Fruit fly (Drosophila melanogaster) whole organism, embryonic: ENCODE measurements around the gene CG2104.
A peak's percentile ranks its signal among the peaks of the same experiment; 100 is the strongest.

Experiments
- ATbp ChIP-seq: fragments of 200-800 bp; sonication (Bioruptor generic); optimal IDR thresholded peaks from 2 replicates; lab custom pipeline; 2017; ENCODE audit warnings: missing biosample characterization, mild to moderate bottlenecking, missing genetic modification characterization, missing genetic modification reagents
- Abd-B ChIP-seq: fragments of 200-800 bp; sonication (Bioruptor generic); optimal IDR thresholded peaks from 2 replicates; lab custom pipeline; 2018; ENCODE audit warnings: missing biosample characterization, mild to moderate bottlenecking, missing genetic modification characterization, moderate library complexity
- Aef1 ChIP-seq: fragments of 200-800 bp; sonication (Bioruptor generic); IDR thresholded peaks from 3 replicates; pipeline ENCODE4 v1.3.6; 2022; ENCODE audit warnings: missing biosample characterization, missing genetic modification characterization
- B-H1 ChIP-seq: fragments of 200-800 bp; sonication (Bioruptor generic); IDR thresholded peaks from 3 replicates; pipeline ENCODE4 v1.3.6; 2022; ENCODE audit warnings: missing biosample characterization, missing genetic modification characterization
- CG10366 ChIP-seq: fragments of 200-800 bp; sonication (Bioruptor generic); IDR thresholded peaks from 2 replicates; pipeline ENCODE4 v1.3.6; 2022; ENCODE audit warnings: missing biosample characterization, missing genetic modification characterization
- CG10979 ChIP-seq: fragments of 200-800 bp; sonication (Bioruptor generic); optimal IDR thresholded peaks from 2 replicates; lab custom pipeline; 2018; ENCODE audit warnings: missing biosample characterization, mild to moderate bottlenecking, missing genetic modification characterization, moderate library complexity
- CG11560 ChIP-seq: fragments of 200-800 bp; sonication (Bioruptor generic); IDR thresholded peaks from 3 replicates; pipeline ENCODE4 v1.3.6; 2022; ENCODE audit warnings: missing biosample characterization, missing genetic modification characterization
- CG14860 ChIP-seq: fragments of 200-800 bp; sonication (Bioruptor generic); IDR thresholded peaks from 3 replicates; pipeline ENCODE4 v1.3.6; 2022; ENCODE audit warnings: missing biosample characterization, missing genetic modification characterization; ENCODE audit not compliant: partially characterized antibody
- CG1602 ChIP-seq: fragments of 200-800 bp; sonication (Bioruptor generic); optimal IDR thresholded peaks from 3 replicates; lab custom pipeline; 2016; ENCODE audit warnings: missing biosample characterization, missing genetic modification characterization
- CG2678 ChIP-seq: fragments of 200-800 bp; sonication (Bioruptor generic); optimal IDR thresholded peaks from 3 replicates; lab custom pipeline; 2019; ENCODE audit warnings: missing biosample characterization, mild to moderate bottlenecking, missing genetic modification characterization, moderate library complexity
- CG30403 ChIP-seq: fragments of 200-800 bp; sonication (Bioruptor generic); optimal IDR thresholded peaks from 3 replicates; lab custom pipeline; 2016; ENCODE audit warnings: missing biosample characterization, missing genetic modification characterization
- CG3065 ChIP-seq: fragments of 200-800 bp; sonication (Bioruptor generic); optimal IDR thresholded peaks from 2 replicates; lab custom pipeline; 2016; ENCODE audit warnings: missing biosample characterization, missing genetic modification characterization
- CG31224 ChIP-seq: fragments of 200-800 bp; sonication (Bioruptor generic); IDR thresholded peaks from 2 replicates; pipeline ENCODE4 v1.3.6; 2022; ENCODE audit warnings: missing biosample characterization, missing genetic modification characterization
- CG4328 ChIP-seq: fragments of 200-800 bp; sonication (Bioruptor generic); optimal IDR thresholded peaks from 3 replicates; lab custom pipeline; 2017; ENCODE audit warnings: missing biosample characterization, missing genetic modification reagents, missing genetic modification characterization
- CG4707 ChIP-seq: fragments of 200-800 bp; sonication (Bioruptor generic); optimal IDR thresholded peaks from 2 replicates; lab custom pipeline; 2018; ENCODE audit warnings: missing biosample characterization, mild to moderate bottlenecking, missing genetic modification characterization, moderate library complexity
- CG8359 ChIP-seq: fragments of 200-800 bp; sonication (Bioruptor generic); optimal IDR thresholded peaks from 2 replicates; lab custom pipeline; 2017; ENCODE audit warnings: missing biosample characterization, mild to moderate bottlenecking, missing genetic modification characterization, borderline replicate concordance
- CG8478 ChIP-seq: fragments of >200 bp; optimal IDR thresholded peaks from 2 replicates; lab custom pipeline; 2018
- CG9797 ChIP-seq: fragments of 200-800 bp; sonication (Bioruptor generic); optimal IDR thresholded peaks from 3 replicates; lab custom pipeline; 2018; ENCODE audit warnings: missing biosample characterization, mild to moderate bottlenecking, missing genetic modification characterization
- CHES-1-like ChIP-seq: fragments of 200-800 bp; sonication (Bioruptor generic); optimal IDR thresholded peaks from 2 replicates; lab custom pipeline; 2016; ENCODE audit warnings: missing biosample characterization, missing genetic modification characterization
- D ChIP-seq, 2 experiments: fragments of 200-800 bp in 1 of 2; fragments of >200 bp in 1 of 2; sonication (Bioruptor generic) in 1 of 2; optimal IDR thresholded peaks; 2 replicates in 1 of 2; 3 replicates in 1 of 2; lab custom pipeline; 2017; ENCODE audit warnings: mild to moderate bottlenecking in 1 of 2, missing biosample characterization in 1 of 2, missing genetic modification characterization in 1 of 2, missing genetic modification reagents in 1 of 2
- Deaf1 ChIP-seq: fragments of 200-800 bp; optimal IDR thresholded peaks from 3 replicates; lab custom pipeline; 2019; ENCODE audit warnings: missing biosample characterization, mild to moderate bottlenecking, missing genetic modification characterization, moderate library complexity
- ERR ChIP-seq: fragments of 200-800 bp; sonication (Bioruptor generic); optimal IDR thresholded peaks from 2 replicates; lab custom pipeline; 2016; ENCODE audit warnings: missing biosample characterization, missing genetic modification characterization
- Hmx ChIP-seq: fragments of 200-800 bp; sonication (Bioruptor generic); optimal IDR thresholded peaks from 2 replicates; lab custom pipeline; 2016; ENCODE audit warnings: missing biosample characterization, missing genetic modification characterization
- Jarid2 ChIP-seq: fragments of 200-800 bp; sonication (Bioruptor generic); optimal IDR thresholded peaks from 3 replicates; lab custom pipeline; 2017; ENCODE audit warnings: mild to moderate bottlenecking, missing biosample characterization, missing genetic modification reagents, missing genetic modification characterization
- Poxn ChIP-seq: fragments of 200-800 bp; sonication (Bioruptor generic); IDR thresholded peaks from 2 replicates; pipeline ENCODE4 v1.3.6; 2022; ENCODE audit warnings: missing biosample characterization, missing genetic modification characterization
- Ravus ChIP-seq: fragments of 200-800 bp; sonication (Bioruptor generic); IDR thresholded peaks from 2 replicates; pipeline ENCODE4 v1.3.6; 2022; ENCODE audit warnings: missing biosample characterization, missing genetic modification characterization
- Xrp1 ChIP-seq: fragments of 200-800 bp; sonication (Bioruptor generic); IDR thresholded peaks from 2 replicates; pipeline ENCODE4 v1.3.6; 2022; ENCODE audit warnings: missing biosample characterization, missing genetic modification characterization
- ac ChIP-seq: fragments of 200-800 bp; sonication (Bioruptor generic); optimal IDR thresholded peaks from 3 replicates; lab custom pipeline; 2017; ENCODE audit warnings: missing biosample characterization, mild to moderate bottlenecking, missing genetic modification characterization
- bowl ChIP-seq: fragments of 200-800 bp; sonication (Bioruptor generic); IDR thresholded peaks from 2 replicates; pipeline ENCODE4 v1.3.6; 2022; ENCODE audit warnings: missing biosample characterization, missing genetic modification characterization
- chinmo ChIP-seq: fragments of 200-800 bp; sonication (Bioruptor generic); IDR thresholded peaks from 4 replicates; pipeline ENCODE4 v1.3.6; 2022; ENCODE audit warnings: missing biosample characterization, missing genetic modification characterization; ENCODE audit not compliant: partially characterized antibody
- da ChIP-seq: fragments of 200-800 bp; sonication (Bioruptor generic); optimal IDR thresholded peaks from 2 replicates; lab custom pipeline; 2016; ENCODE audit warnings: missing biosample characterization, missing genetic modification characterization
- dmrt11E ChIP-seq: fragments of 200-800 bp; sonication (Bioruptor generic); optimal IDR thresholded peaks from 3 replicates; lab custom pipeline; 2018; ENCODE audit warnings: missing biosample characterization, mild to moderate bottlenecking, missing genetic modification characterization, moderate library complexity
- fd64A ChIP-seq: fragments of 200-800 bp; sonication (Bioruptor generic); optimal IDR thresholded peaks from 3 replicates; lab custom pipeline; 2018; ENCODE audit warnings: missing biosample characterization, mild to moderate bottlenecking, missing genetic modification characterization
- gsb-n ChIP-seq: fragments of 200-800 bp; sonication (Bioruptor generic); optimal IDR thresholded peaks from 3 replicates; lab custom pipeline; 2018; ENCODE audit warnings: missing biosample characterization, mild to moderate bottlenecking, missing genetic modification characterization
- hbn ChIP-seq: fragments of 200-800 bp; sonication (Bioruptor generic); IDR thresholded peaks from 2 replicates; pipeline ENCODE4 v1.3.6; 2022; ENCODE audit warnings: missing biosample characterization, missing genetic modification characterization; ENCODE audit not compliant: partially characterized antibody
- jing ChIP-seq: fragments of 200-800 bp; sonication (Bioruptor generic); optimal IDR thresholded peaks from 2 replicates; lab custom pipeline; 2018; ENCODE audit warnings: missing biosample characterization, mild to moderate bottlenecking, missing genetic modification characterization
- lola ChIP-seq, 3 experiments: fragments of >200 bp in 2 of 3; fragments of 200-800 bp in 1 of 3; sonication (Bioruptor generic) in 1 of 3; optimal IDR thresholded peaks; 2 replicates each; lab custom pipeline; 2017 to 2019; ENCODE audit warnings: missing biosample characterization in 3 of 3, missing genetic modification characterization in 3 of 3, mild to moderate bottlenecking in 1 of 3, moderate library complexity in 1 of 3
- pb ChIP-seq: fragments of 200-800 bp; sonication (Bioruptor generic); optimal IDR thresholded peaks from 3 replicates; lab custom pipeline; 2016; ENCODE audit warnings: missing biosample characterization, missing genetic modification characterization
- peb ChIP-seq: fragments of 200-800 bp; sonication (Bioruptor generic); IDR thresholded peaks from 2 replicates; pipeline ENCODE4 v1.3.6; 2022; ENCODE audit warnings: missing biosample characterization, missing genetic modification characterization
- repo ChIP-seq: fragments of 200-800 bp; sonication (Bioruptor generic); optimal IDR thresholded peaks from 2 replicates; lab custom pipeline; 2016; ENCODE audit warnings: missing biosample characterization, missing genetic modification characterization
- salm ChIP-seq: fragments of 200-800 bp; sonication (Bioruptor generic); optimal IDR thresholded peaks from 2 replicates; lab custom pipeline; 2018; ENCODE audit warnings: missing biosample characterization, mild to moderate bottlenecking, missing genetic modification characterization
- scrt ChIP-seq: fragments of 200-800 bp; sonication (Bioruptor generic); optimal IDR thresholded peaks from 2 replicates; lab custom pipeline; 2018; ENCODE audit warnings: missing biosample characterization, mild to moderate bottlenecking, missing genetic modification characterization, moderate library complexity
- slbo ChIP-seq: fragments of 200-800 bp; sonication (Bioruptor generic); IDR thresholded peaks from 2 replicates; pipeline ENCODE4 v1.3.6; 2022; ENCODE audit warnings: missing biosample characterization, missing genetic modification characterization
- sna ChIP-seq: fragments of 200-800 bp; sonication (Bioruptor generic); IDR thresholded peaks from 2 replicates; pipeline ENCODE4 v1.3.6; 2022; ENCODE audit warnings: missing biosample characterization, missing genetic modification characterization; ENCODE audit not compliant: partially characterized antibody
- ssp ChIP-seq: fragments of 200-800 bp; sonication (Bioruptor generic); IDR thresholded peaks from 2 replicates; pipeline ENCODE4 v1.3.6; 2022; ENCODE audit warnings: missing biosample characterization, missing genetic modification characterization
- toy ChIP-seq: fragments of 200-800 bp; sonication (Bioruptor generic); IDR thresholded peaks from 2 replicates; pipeline ENCODE4 v1.3.6; 2022; ENCODE audit warnings: missing biosample characterization, missing genetic modification characterization
- z ChIP-seq: fragments of 200-800 bp; sonication (Bioruptor generic); IDR thresholded peaks from 3 replicates; pipeline ENCODE4 v1.3.6; 2022; ENCODE audit warnings: missing biosample characterization, missing genetic modification characterization
- zen2 ChIP-seq: fragments of 200-800 bp; sonication (Bioruptor generic); IDR thresholded peaks from 3 replicates; pipeline ENCODE4 v1.3.6; 2022; ENCODE audit warnings: missing biosample characterization, missing genetic modification characterization; ENCODE audit not compliant: partially characterized antibody
- zfh1 ChIP-seq: fragments of 200-800 bp; sonication (Bioruptor generic); IDR thresholded peaks from 3 replicates; pipeline ENCODE4 v1.3.6; 2022; ENCODE audit warnings: missing biosample characterization, missing genetic modification characterization

The CG2104 gene

dm6 chr3R:5686049-5686757 lies 6.9 kb downstream of the CG2104 start (continued):
- no peak for TF ChIP-seq chinmo
- TF ChIP-seq jing (GFP tag; lab: Kevin White, UChicago), result no peak
- TF ChIP-seq Hmx (GFP tag; lab: Kevin White, UChicago), result no peak
- no peak for TF ChIP-seq peb
- peak; percentile 48 for TF ChIP-seq CG30403 (GFP tag; lab: Kevin White, UChicago)
- no peak for TF ChIP-seq Ravus (GFP tag; lab: Robert Waterston, UW)
- peak; percentile 18 for TF ChIP-seq CG1602 (GFP tag; lab: Kevin White, UChicago)
- TF ChIP-seq salm (tag; lab: Kevin White, UChicago), result no peak
- 0 out of 2 replicates have a peak, but pooled peaks have one; percentile 31 for TF ChIP-seq ssp (GFP tag; lab: Robert Waterston, UW)
- TF ChIP-seq Deaf1 (tag; lab: Kevin White, UChicago), result peak; percentile 16
- TF ChIP-seq hbn (GFP tag; lab: Robert Waterston, UW), result no peak
- no peak for TF ChIP-seq Jarid2
- TF ChIP-seq ATbp (GFP tag; lab: Kevin White, UChicago), result peak; percentile 52
- TF ChIP-seq dmrt11E (tag; lab: Kevin White, UChicago), result no peak
- no peak for TF ChIP-seq CG4328 (GFP tag; lab: Kevin White, UChicago)
- TF ChIP-seq pb (GFP tag; lab: Kevin White, UChicago), result no peak
- TF ChIP-seq ERR, result no peak
- no peak for TF ChIP-seq sna (GFP tag; lab: Robert Waterston, UW)
- peak; percentile 52 for TF ChIP-seq CG10366 (GFP tag; lab: Robert Waterston, UW)
- TF ChIP-seq repo (GFP tag; lab: Kevin White, UChicago), result peak; percentile 37
- TF ChIP-seq Abd-B (GFP tag; lab: Kevin White, UChicago), result peak; percentile 35
- no peak for TF ChIP-seq bowl (GFP tag; lab: Robert Waterston, UW)
- TF ChIP-seq Xrp1 (GFP tag; lab: Robert Waterston, UW), result peak; percentile 48; the same call in 1 of the 2 replicates
- TF ChIP-seq Aef1, result peak; percentile 23; the same call in 1 of the 3 replicates
- no peak for TF ChIP-seq z (GFP tag; lab: Robert Waterston, UW)
- TF ChIP-seq CG11560, result 0 out of 3 replicates have a peak, but pooled peaks have one; percentile 29
- peak; percentile 76 for TF ChIP-seq CG2678 (tag; lab: Kevin White, UChicago)
- peak; percentile 7 for TF ChIP-seq D (optimal IDR thresholded peaks at IDR 0.05; lab: Kevin White, UChicago)
- TF ChIP-seq D (GFP tag; optimal IDR thresholded peaks at IDR 0.05; lab: Kevin White, UChicago), result peak; percentile 33
- TF ChIP-seq da, result no peak
- no peak; the same call in 2 of the 3 replicates for TF ChIP-seq zfh1
- no peak for TF ChIP-seq CG4707 (GFP tag; lab: Kevin White, UChicago)
- peak; percentile 30 for TF ChIP-seq CG8359 (GFP tag; lab: Kevin White, UChicago)
- peak; percentile 38 for TF ChIP-seq CG10979
- no peak for TF ChIP-seq CG3065
- no peak for TF ChIP-seq ac (GFP tag; lab: Kevin White, UChicago)
- no peak for TF ChIP-seq toy (GFP tag; lab: Robert Waterston, UW)
- no peak for TF ChIP-seq CG8478
- TF ChIP-seq scrt (GFP tag; lab: Kevin White, UChicago), result no peak
- no peak for TF ChIP-seq CG14860 (GFP tag; lab: Robert Waterston, UW)
- peak; percentile 15; the same call in 2 of the 3 replicates for TF ChIP-seq B-H1 (GFP tag; lab: Robert Waterston, UW)
- TF ChIP-seq CHES-1-like (GFP tag; lab: Kevin White, UChicago), result no peak
- TF ChIP-seq fd64A, result no peak
- no peak for TF ChIP-seq CG31224 (GFP tag; lab: Robert Waterston, UW)
- no peak for TF ChIP-seq gsb-n (tag; lab: Kevin White, UChicago)
- TF ChIP-seq zen2 (GFP tag; lab: Robert Waterston, UW), result no peak
- peak; percentile 65 for TF ChIP-seq slbo (GFP tag; lab: Robert Waterston, UW)
- TF ChIP-seq CG9797 (GFP tag; lab: Kevin White, UChicago), result no peak
- no peak for TF ChIP-seq Poxn (GFP tag; lab: Robert Waterston, UW)
- peak in 1 of 3 experiments; percentile 8 for TF ChIP-seq lola (GFP tag; optimal IDR thresholded peaks at IDR 0.05; lab: Kevin White, UChicago)
